Fruit fly (Drosophila melanogaster): ENCODE data around the gene CG11786.

The CG11786 gene

dm6 chr3R:25054451-25055188 is 8.5 kb downstream of the CG11786 start, which contains the start of gene CG31109 (continued):
- TF ChIP-seq croc (GFP tag; conservative IDR thresholded peaks at IDR 0.05) (no peak), p53 (GFP tag; optimal IDR thresholded peaks at IDR 0.05) (no peak), PHDP (tag; optimal IDR thresholded peaks at IDR 0.05) (peak; percentile 1), ind (GFP tag; optimal IDR thresholded peaks at IDR 0.05) (peak; percentile 25), CG11085 (GFP tag; IDR thresholded peaks at IDR 0.05) (no peak), Optix (GFP tag; IDR thresholded peaks at IDR 0.05) (no peak), gro (GFP tag; optimal IDR thresholded peaks at IDR 0.05) (no peak), CG9817 (tag; optimal IDR thresholded peaks at IDR 0.05) (peak; percentile 6), CG8281 (tag; optimal IDR thresholded peaks at IDR 0.05) (no peak), wek (GFP tag; optimal IDR thresholded peaks at IDR 0.05) (no peak), CG2875 (GFP tag; optimal IDR thresholded peaks at IDR 0.05) (no peak), Dp (GFP tag; optimal IDR thresholded peaks at IDR 0.05) (peak; percentile 73), CG9876 (GFP tag; optimal IDR thresholded peaks at IDR 0.05) (no peak), jumu (GFP tag; optimal IDR thresholded peaks at IDR 0.05) (no peak), CG2202 (tag; optimal IDR thresholded peaks at IDR 0.05) (no peak), CG6765 (GFP tag; optimal IDR thresholded peaks at IDR 0.05) (no peak), CG6175 (GFP tag; IDR thresholded peaks at IDR 0.05) (no peak), her (GFP tag; optimal IDR thresholded peaks at IDR 0.05) (no peak), HLH3B (GFP tag; IDR thresholded peaks at IDR 0.05) (no peak), CG16863 (GFP tag; optimal IDR thresholded peaks at IDR 0.05) (no peak), bsh (GFP tag; optimal IDR thresholded peaks at IDR 0.05) (no peak), Drgx (GFP tag; IDR thresholded peaks at IDR 0.05) (no peak), pros (GFP tag; optimal IDR thresholded peaks at IDR 0.05) (no peak), Side (GFP tag; optimal IDR thresholded peaks at IDR 0.05) (no peak), CG13287 (GFP tag; IDR thresholded peaks at IDR 0.05; ENCODE audit: partially characterized antibody) (peak; percentile 61), Hr78 (GFP tag; optimal IDR thresholded peaks at IDR 0.05) (no peak), ap (GFP tag; IDR thresholded peaks at IDR 0.05) (no peak), unpg (GFP tag; optimal IDR thresholded peaks at IDR 0.05) (no peak), gt (GFP tag; IDR thresholded peaks at IDR 0.05) (no peak), CG14965 (GFP tag; optimal IDR thresholded peaks at IDR 0.05; ENCODE audit: borderline replicate concordance) (no peak), gce (GFP tag; IDR thresholded peaks at IDR 0.05) (no peak), Ets97D (GFP tag; optimal IDR thresholded peaks at IDR 0.05) (peak; percentile 74), dati (GFP tag; IDR thresholded peaks at IDR 0.05) (no peak), CG3163 (GFP tag; optimal IDR thresholded peaks at IDR 0.05) (no peak), CG14710 (tag; optimal IDR thresholded peaks at IDR 0.05) (peak; percentile 70), grn (GFP tag; optimal IDR thresholded peaks at IDR 0.05) (no peak), CG18599 (GFP tag; optimal IDR thresholded peaks at IDR 0.05) (peak; percentile 19), NC2β (GFP tag; optimal IDR thresholded peaks at IDR 0.05) (peak; percentile 34), Hr51 (GFP tag; optimal IDR thresholded peaks at IDR 0.05) (no peak), Atf6 (GFP tag; IDR thresholded peaks at IDR 0.05) (no peak), CG3838 (GFP tag; optimal IDR thresholded peaks at IDR 0.05) (no peak), CG30020 (tag; optimal IDR thresholded peaks at IDR 0.05) (peak; percentile 92), lbe (GFP tag; optimal IDR thresholded peaks at IDR 0.05) (no peak), oc (tag; optimal IDR thresholded peaks at IDR 0.05) (no peak), CG7745 (tag; optimal IDR thresholded peaks at IDR 0.05) (no peak), CG8089 (GFP tag; optimal IDR thresholded peaks at IDR 0.05) (no peak), CG14667 (GFP tag; IDR thresholded peaks at IDR 0.05) (no peak), CG6854 (GFP tag; optimal IDR thresholded peaks at IDR 0.05) (no peak), maf-S (GFP tag; optimal IDR thresholded peaks at IDR 0.05) (no peak), ken (GFP tag; IDR thresholded peaks at IDR 0.05) (no peak)

All from whole organism, embryonic.